Worm (Caenorhabditis elegans) whole organism, L3 larva: Measurements from ENCODE around the gene C27A7.6.

Experiments
- aly-2 ChIP-seq: fragments of 150-350 bp; optimal IDR thresholded peaks from 2 replicates; lab custom pipeline; 2014; ENCODE audit warnings: missing biosample characterization, missing genetic modification characterization
- jun-1 ChIP-seq: fragments of 150-350 bp; optimal IDR thresholded peaks from 2 replicates; lab custom pipeline; 2014; ENCODE audit warnings: missing biosample characterization, missing genetic modification reagents, missing genetic modification characterization
- nhr-11 ChIP-seq: fragments of 150-350 bp; optimal IDR thresholded peaks from 2 replicates; lab custom pipeline; 2014; ENCODE audit warnings: missing biosample characterization, missing genetic modification characterization
- nhr-23 ChIP-seq: fragments of 150-350 bp; optimal IDR thresholded peaks from 2 replicates; lab custom pipeline; 2014; ENCODE audit warnings: missing biosample characterization, missing genetic modification reagents, missing genetic modification characterization
- nhr-77 ChIP-seq: fragments of 150-350 bp; optimal IDR thresholded peaks from 2 replicates; lab custom pipeline; 2014; ENCODE audit warnings: missing biosample characterization, missing genetic modification characterization
- tbx-2 ChIP-seq: sonication (generic microtip); optimal IDR thresholded peaks from 2 replicates; lab custom pipeline; 2016; ENCODE audit warnings: mild to moderate bottlenecking, missing genetic modification characterization, missing compliant biosample characterization
- unc-39 ChIP-seq: sonication (generic microtip); optimal IDR thresholded peaks from 4 replicates; lab custom pipeline; 2017; ENCODE audit warnings: missing biosample characterization, missing genetic modification characterization
- unc-62 ChIP-seq: fragments of 150-350 bp; sonication (generic microtip); optimal IDR thresholded peaks from 4 replicates; lab custom pipeline; 2014; ENCODE audit warnings: missing biosample characterization, missing genetic modification reagents, missing genetic modification characterization

DNA sequence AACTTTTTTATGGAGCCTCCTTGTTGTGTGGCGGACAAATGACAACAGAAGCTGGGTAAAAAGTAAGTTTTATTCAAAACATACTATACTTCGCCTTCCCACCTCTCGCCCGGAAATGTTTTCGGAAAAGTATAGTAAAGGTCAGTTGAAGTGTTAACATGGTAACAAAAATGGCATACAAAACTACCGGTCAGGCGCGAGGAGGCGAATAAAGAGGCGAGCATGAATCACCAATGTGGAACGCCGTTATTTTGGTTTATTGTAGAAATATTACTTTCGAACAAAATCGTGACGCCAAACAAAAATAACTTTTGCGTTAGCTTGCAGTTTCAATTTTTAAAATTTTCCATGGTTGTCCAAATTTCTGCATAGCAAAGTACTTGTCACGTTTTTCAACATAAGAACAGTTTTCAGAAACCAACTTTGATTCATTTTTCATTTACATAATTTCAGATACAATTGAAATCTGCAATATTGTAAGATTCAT, 13.0 kb downstream of the C27A7.6 start, which contains the start of gene C13C4.8:
- TF ChIP-seq nhr-77 (tag; lab: Kevin White, UChicago) (no peak), jun-1 (no peak), aly-2 (no peak), nhr-11 (no peak), nhr-23 (tag; lab: Kevin White, UChicago) (no peak), tbx-2 (tag; lab: Kevin White, UChicago) (no peak), unc-62 (GFP tag; lab: Kevin White, UChicago) (no peak), unc-39 (tag; lab: Kevin White, UChicago) (no peak)
